Worm (Caenorhabditis elegans) whole organism, young adult: ENCODE measurements around the gene fbxa-183.

Experiments used
- F23B12.7 ChIP-seq: sonication (generic microtip); optimal IDR thresholded peaks from 2 replicates; lab custom pipeline; 2017; ENCODE audit warnings: missing genetic modification characterization, mild to moderate bottlenecking, missing compliant biosample characterization, antibody characterized with exemption, moderate library complexity; ENCODE audit not compliant: insufficient read depth
- F57C9.4 ChIP-seq: sonication (generic microtip); optimal IDR thresholded peaks from 2 replicates; lab custom pipeline; 2017; ENCODE audit warnings: mild to moderate bottlenecking, missing genetic modification characterization, missing compliant biosample characterization
- chd-7 ChIP-seq: sonication (generic microtip); optimal IDR thresholded peaks from 2 replicates; lab custom pipeline; 2016; ENCODE audit warnings: mild to moderate bottlenecking, missing genetic modification characterization, moderate library complexity, missing compliant biosample characterization
- die-1 ChIP-seq: sonication (generic microtip); optimal IDR thresholded peaks from 2 replicates; lab custom pipeline; 2016; ENCODE audit warnings: missing genotype, mild to moderate bottlenecking, missing genetic modification characterization, missing compliant biosample characterization
- lag-1 ChIP-seq: fragments of 200-800 bp; sonication (Bioruptor generic); IDR thresholded peaks from 2 replicates; pipeline ENCODE4 v1.3.6; 2022; ENCODE audit warnings: missing genetic modification reagents, missing genetic modification characterization, missing compliant biosample characterization
- pha-4 ChIP-seq: fragments of 150-350 bp; sonication (generic microtip); optimal IDR thresholded peaks from 2 replicates; lab custom pipeline; 2014; ENCODE audit warnings: missing biosample characterization, missing genetic modification reagents, missing genetic modification characterization
- snpc-3.4 ChIP-seq: sonication (generic microtip); optimal IDR thresholded peaks from 2 replicates; lab custom pipeline; 2017; ENCODE audit warnings: missing genetic modification characterization, mild to moderate bottlenecking, missing compliant biosample characterization, antibody characterized with exemption, moderate library complexity, missing genotype, missing genetic modification reagents
- tbp1 ChIP-seq: fragments of 200-800 bp; sonication (Bioruptor generic); optimal IDR thresholded peaks from 2 replicates; lab custom pipeline; 2018; ENCODE audit warnings: mild to moderate bottlenecking, missing genetic modification characterization, missing compliant biosample characterization
- unc-62 ChIP-seq: fragments of 150-350 bp; optimal IDR thresholded peaks from 2 replicates; lab custom pipeline; 2014; ENCODE audit warnings: missing biosample characterization, missing genetic modification reagents, missing genetic modification characterization

ce11 chrV:5760132-5760531 lies 22.5 kb downstream of the fbxa-183 start, which contains the start of gene C53A3.1:
- no peak for TF ChIP-seq lag-1 (GFP tag; lab: Robert Waterston, UW)
- TF ChIP-seq pha-4 (tag; lab: Kevin White, UChicago) = no peak
- TF ChIP-seq snpc-3.4 = no peak
- TF ChIP-seq tbp1 (GFP tag; lab: Kevin White, UChicago) = no peak
- no peak for TF ChIP-seq F23B12.7
- no peak for TF ChIP-seq F57C9.4 (tag; lab: Kevin White, UChicago)
- TF ChIP-seq unc-62 (GFP tag; lab: Kevin White, UChicago) = no peak
- no peak for TF ChIP-seq chd-7 (tag; lab: Kevin White, UChicago)
- no peak for TF ChIP-seq die-1 (tag; lab: Kevin White, UChicago)
